Worm (Caenorhabditis elegans) whole organism, L1 larva: ENCODE measurements around the gene ekl-6.

Source experiments
- C04F5.9 ChIP-seq: sonication (generic microtip); optimal IDR thresholded peaks from 2 replicates; lab custom pipeline; 2016; ENCODE audit warnings: missing genetic modification characterization, missing compliant biosample characterization
- C16A3.4 ChIP-seq: fragments of 150-350 bp; optimal IDR thresholded peaks from 2 replicates; lab custom pipeline; 2014; ENCODE audit warnings: missing biosample characterization, missing genetic modification characterization
- F16B12.6 ChIP-seq: fragments of 150-350 bp; optimal IDR thresholded peaks from 2 replicates; lab custom pipeline; 2014; ENCODE audit warnings: missing biosample characterization, missing genetic modification characterization
- Y116A8C.19 ChIP-seq: sonication (generic microtip); optimal IDR thresholded peaks from 2 replicates; lab custom pipeline; 2016; ENCODE audit warnings: missing compliant biosample characterization, missing genetic modification characterization, borderline replicate concordance
- alr-1 ChIP-seq: fragments of 200-800 bp; sonication (Bioruptor generic); optimal IDR thresholded peaks from 2 replicates; lab custom pipeline; 2018; ENCODE audit warnings: borderline replicate concordance, mild to moderate bottlenecking, missing genetic modification characterization, missing compliant biosample characterization
- ama-1 ChIP-seq: fragments of 150-350 bp; optimal IDR thresholded peaks from 2 replicates; lab custom pipeline; 2014
- blmp-1 ChIP-seq: fragments of 150-350 bp; optimal IDR thresholded peaks from 2 replicates; lab custom pipeline; 2014; ENCODE audit warnings: missing biosample characterization, missing genetic modification characterization
- ceh-82 ChIP-seq, 3 experiments: fragments of 150-350 bp in 1 of 3; sonication (generic microtip) in 2 of 3; optimal IDR thresholded peaks; 2 replicates each; lab custom pipeline; 2014 to 2017; ENCODE audit warnings: missing biosample characterization in 3 of 3, missing genetic modification characterization in 3 of 3
- ceh-88 ChIP-seq: fragments of 200-800 bp; sonication (Bioruptor generic); IDR thresholded peaks from 2 replicates; pipeline ENCODE4 v1.3.6; 2022; ENCODE audit warnings: missing genetic modification characterization, missing compliant biosample characterization
- dpl-1 ChIP-seq, 3 experiments: fragments of 150-350 bp in 2 of 3; sonication (generic microtip) in 1 of 3; optimal IDR thresholded peaks; 2 replicates each; lab custom pipeline; 2014 to 2017; ENCODE audit warnings: missing biosample characterization in 3 of 3, missing genetic modification characterization in 3 of 3, missing genetic modification reagents in 3 of 3
- dsc-1 ChIP-seq: sonication (generic microtip); optimal IDR thresholded peaks from 2 replicates; lab custom pipeline; 2016; ENCODE audit warnings: mild to moderate bottlenecking, missing genetic modification characterization, missing compliant biosample characterization
- efl-1 ChIP-seq, 4 experiments: fragments of 150-350 bp; optimal IDR thresholded peaks in 3 of 4; peaks in 1 of 4; 1 replicate in 1 of 4; 2 replicates in 3 of 4; lab custom pipeline; 2014; ENCODE audit warnings: missing biosample characterization in 2 of 4, missing genetic modification characterization in 2 of 4, missing genetic modification reagents in 2 of 4
- egl-27 ChIP-seq, 2 experiments: fragments of 150-350 bp in 1 of 2; sonication (generic microtip); optimal IDR thresholded peaks; 3 replicates each; lab custom pipeline; 2017 to 2018; ENCODE audit warnings: missing biosample characterization in 2 of 2, missing genetic modification characterization in 2 of 2, missing genetic modification reagents in 2 of 2
- fkh-10 ChIP-seq: sonication (generic microtip); optimal IDR thresholded peaks from 2 replicates; lab custom pipeline; 2017; ENCODE audit warnings: missing biosample characterization, missing genetic modification reagents, missing genetic modification characterization
- fkh-4 ChIP-seq: sonication (generic microtip); optimal IDR thresholded peaks from 2 replicates; lab custom pipeline; 2016; ENCODE audit warnings: missing compliant biosample characterization, missing genetic modification characterization, borderline replicate concordance
- fos-1 ChIP-seq: fragments of 150-350 bp; optimal IDR thresholded peaks from 2 replicates; lab custom pipeline; 2014; ENCODE audit warnings: missing biosample characterization, missing genetic modification characterization
- hlh-4 ChIP-seq: sonication (generic microtip); optimal IDR thresholded peaks from 2 replicates; lab custom pipeline; 2016; ENCODE audit warnings: mild to moderate bottlenecking, missing genetic modification characterization, missing compliant biosample characterization
- hpl-2 ChIP-seq: fragments of 150-350 bp; optimal IDR thresholded peaks from 2 replicates; lab custom pipeline; 2014; ENCODE audit warnings: missing biosample characterization, missing genetic modification reagents, missing genetic modification characterization
- irx-1 ChIP-seq: sonication (generic microtip); optimal IDR thresholded peaks from 2 replicates; lab custom pipeline; 2016; ENCODE audit warnings: missing genetic modification characterization, missing compliant biosample characterization
- isw-1 ChIP-seq: fragments of 200-800 bp; sonication (Bioruptor generic); IDR thresholded peaks from 2 replicates; pipeline ENCODE4 v1.3.6; 2022; ENCODE audit warnings: missing genetic modification characterization, missing compliant biosample characterization
- lin-14 ChIP-seq: fragments of 200-800 bp; sonication (Bioruptor generic); optimal IDR thresholded peaks from 2 replicates; lab custom pipeline; 2018; ENCODE audit warnings: mild to moderate bottlenecking, missing genetic modification characterization, moderate library complexity, missing compliant biosample characterization
- lin-35 ChIP-seq, 2 experiments: fragments of 150-350 bp; optimal IDR thresholded peaks; 2 replicates each; lab custom pipeline; 2014; ENCODE audit warnings: missing biosample characterization in 2 of 2, missing genetic modification characterization in 2 of 2, missing genetic modification reagents in 2 of 2
- lin-39 ChIP-seq: fragments of 150-350 bp; optimal IDR thresholded peaks from 2 replicates; lab custom pipeline; 2014; ENCODE audit warnings: missing biosample characterization, missing genetic modification reagents, missing genetic modification characterization
- lsy-2 ChIP-seq, 2 experiments: fragments of 150-350 bp; optimal IDR thresholded peaks; 2 replicates each; lab custom pipeline; 2014; ENCODE audit warnings: missing biosample characterization in 2 of 2, missing genetic modification characterization in 2 of 2
- mab-9 ChIP-seq: fragments of 200-800 bp; sonication (Bioruptor generic); IDR thresholded peaks from 2 replicates; pipeline ENCODE4 v1.3.6; 2022; ENCODE audit warnings: missing genetic modification reagents, missing genetic modification characterization, missing compliant biosample characterization
- mep-1 ChIP-seq: fragments of 150-350 bp; optimal IDR thresholded peaks from 2 replicates; lab custom pipeline; 2014; ENCODE audit warnings: missing biosample characterization, missing genetic modification characterization
- nhr-20 ChIP-seq: sonication (generic microtip); optimal IDR thresholded peaks from 2 replicates; lab custom pipeline; 2016; ENCODE audit warnings: mild to moderate bottlenecking, missing genetic modification characterization, missing compliant biosample characterization
- nhr-237 ChIP-seq: fragments of 150-350 bp; optimal IDR thresholded peaks from 2 replicates; lab custom pipeline; 2014; ENCODE audit warnings: missing biosample characterization, missing genetic modification characterization
- nhr-47 ChIP-seq: sonication (generic microtip); optimal IDR thresholded peaks from 2 replicates; lab custom pipeline; 2016; ENCODE audit warnings: mild to moderate bottlenecking, missing genetic modification characterization, moderate library complexity, missing compliant biosample characterization
- nhr-71 ChIP-seq: sonication (generic microtip); optimal IDR thresholded peaks from 2 replicates; lab custom pipeline; 2016; ENCODE audit warnings: mild to moderate bottlenecking, missing genetic modification characterization, moderate library complexity, missing compliant biosample characterization
- nhr-77 ChIP-seq: fragments of 150-350 bp; optimal IDR thresholded peaks from 2 replicates; lab custom pipeline; 2014; ENCODE audit warnings: missing biosample characterization, missing genetic modification characterization
- nhr-85 ChIP-seq: sonication (generic microtip); peaks from one replicate; lab custom pipeline; 2016; ENCODE audit warnings: missing genetic modification characterization, inconsistent platforms, missing compliant biosample characterization
- nhr-90 ChIP-seq: sonication (generic microtip); optimal IDR thresholded peaks from 2 replicates; lab custom pipeline; 2016; ENCODE audit warnings: mild to moderate bottlenecking, missing genetic modification characterization, missing compliant biosample characterization; ENCODE audit not compliant: poor library complexity
- pag-3 ChIP-seq: sonication (generic microtip); optimal IDR thresholded peaks from 2 replicates; lab custom pipeline; 2017; ENCODE audit warnings: missing genetic modification characterization, mild to moderate bottlenecking, missing compliant biosample characterization, antibody characterized with exemption, borderline replicate concordance; ENCODE audit not compliant: insufficient read depth
- pqm-1 ChIP-seq: sonication (generic microtip); optimal IDR thresholded peaks from 3 replicates; lab custom pipeline; 2017; ENCODE audit warnings: missing biosample characterization, missing genetic modification characterization
- rnt-1 ChIP-seq: sonication (generic microtip); optimal IDR thresholded peaks from 2 replicates; lab custom pipeline; 2016; ENCODE audit warnings: mild to moderate bottlenecking, missing genetic modification characterization, moderate library complexity, missing compliant biosample characterization
- snu-23 ChIP-seq: sonication (generic microtip); optimal IDR thresholded peaks from 2 replicates; lab custom pipeline; 2016; ENCODE audit warnings: missing genetic modification characterization, missing compliant biosample characterization
- sptf-1 ChIP-seq: fragments of 150-350 bp; optimal IDR thresholded peaks from 2 replicates; lab custom pipeline; 2014; ENCODE audit warnings: missing biosample characterization, missing genetic modification characterization
- sup-37 ChIP-seq: fragments of 200-800 bp; sonication (Bioruptor generic); optimal IDR thresholded peaks from 2 replicates; lab custom pipeline; 2018; ENCODE audit warnings: mild to moderate bottlenecking, missing genetic modification characterization, missing compliant biosample characterization
- swsn-7 ChIP-seq: sonication (generic microtip); optimal IDR thresholded peaks from 2 replicates; lab custom pipeline; 2016; ENCODE audit warnings: missing genetic modification characterization, missing compliant biosample characterization
- tbx-2 ChIP-seq: sonication (generic microtip); optimal IDR thresholded peaks from 2 replicates; lab custom pipeline; 2016; ENCODE audit warnings: missing genetic modification characterization, missing compliant biosample characterization
- unc-30 ChIP-seq: sonication (generic microtip); optimal IDR thresholded peaks from 2 replicates; lab custom pipeline; 2017; ENCODE audit warnings: missing biosample characterization, missing genetic modification characterization
- unc-62 ChIP-seq: fragments of 150-350 bp; optimal IDR thresholded peaks from 2 replicates; lab custom pipeline; 2014; ENCODE audit warnings: missing biosample characterization, missing genetic modification reagents, missing genetic modification characterization
- zag-1 ChIP-seq: fragments of 150-350 bp; optimal IDR thresholded peaks from 2 replicates; lab custom pipeline; 2014; ENCODE audit warnings: missing biosample characterization, missing genetic modification characterization
- ztf-11 ChIP-seq, 2 experiments: sonication (generic microtip); optimal IDR thresholded peaks; 2 replicates each; lab custom pipeline; 2016 to 2017; ENCODE audit warnings: missing genetic modification characterization in 2 of 2, missing biosample characterization in 1 of 2, missing compliant biosample characterization in 1 of 2
- ztf-4 ChIP-seq: fragments of 150-350 bp; optimal IDR thresholded peaks from 2 replicates; lab custom pipeline; 2014; ENCODE audit warnings: missing biosample characterization, missing genetic modification characterization

ekl-6 gene

DNA sequence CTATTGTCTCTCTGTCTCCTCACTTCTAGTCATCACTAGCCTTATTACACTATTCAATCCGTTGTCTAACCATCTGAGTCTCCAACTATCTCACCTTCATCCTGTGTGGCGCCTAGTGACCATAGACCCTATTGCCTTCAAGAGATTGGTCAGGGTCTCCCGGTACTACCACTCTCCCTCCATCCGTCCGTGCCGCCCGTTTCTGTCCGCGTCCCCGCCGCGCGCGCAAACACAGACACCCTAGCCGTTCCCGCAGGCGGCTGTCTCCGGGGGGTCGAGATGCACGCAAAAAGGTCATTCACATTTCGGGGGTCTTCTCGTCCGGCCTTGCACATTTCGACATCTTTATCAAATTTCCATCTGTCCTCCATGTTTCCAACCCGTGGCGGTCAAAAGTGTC, 30.3 kb downstream of the ekl-6 start:
- TF ChIP-seq rnt-1 (peak; percentile 33), mab-9 (GFP tag; lab: Robert Waterston, UW) (no peak), efl-1 (optimal IDR thresholded peaks at IDR 0.05; lab: Kevin White, UChicago) (peak in 1 of 2 experiments; percentile 6), efl-1 (GFP tag; optimal IDR thresholded peaks at IDR 0.05 in 1 of 2; lab: Kevin White, UChicago) (peak in 1 of 2 experiments; percentile 83), C16A3.4 (tag; lab: Kevin White, UChicago) (no peak), nhr-20 (tag; lab: Kevin White, UChicago) (peak; percentile 23), fkh-10 (GFP tag; lab: Kevin White, UChicago) (no peak), dpl-1 (GFP tag; optimal IDR thresholded peaks at IDR 0.05; lab: Kevin White, UChicago) (peak in 1 of 3 experiments; percentile 11), mep-1 (tag; lab: Kevin White, UChicago) (peak; percentile 22), sup-37 (GFP tag; lab: Kevin White, UChicago) (no peak), nhr-71 (peak; percentile 36), swsn-7 (tag; lab: Kevin White, UChicago) (peak; percentile 21), nhr-77 (no peak), nhr-85 (tag; lab: Kevin White, UChicago) (peak; percentile 80), ztf-11 (tag; optimal IDR thresholded peaks at IDR 0.05; lab: Kevin White, UChicago) (peak in 1 of 2 experiments; percentile 62), nhr-47 (tag; lab: Kevin White, UChicago) (peak; percentile 21), C04F5.9 (tag; lab: Kevin White, UChicago) (no peak), dsc-1 (tag; lab: Kevin White, UChicago) (peak; percentile 32), ztf-4 (tag; lab: Kevin White, UChicago) (no peak), nhr-90 (tag; lab: Kevin White, UChicago) (peak; percentile 37), snu-23 (GFP tag; lab: Kevin White, UChicago) (peak; percentile 56), blmp-1 (peak; percentile 43), lin-14 (GFP tag; lab: Kevin White, UChicago) (peak; percentile 60), Y116A8C.19 (tag; lab: Kevin White, UChicago) (no peak), nhr-237 (tag; lab: Kevin White, UChicago) (no peak)

DNA sequence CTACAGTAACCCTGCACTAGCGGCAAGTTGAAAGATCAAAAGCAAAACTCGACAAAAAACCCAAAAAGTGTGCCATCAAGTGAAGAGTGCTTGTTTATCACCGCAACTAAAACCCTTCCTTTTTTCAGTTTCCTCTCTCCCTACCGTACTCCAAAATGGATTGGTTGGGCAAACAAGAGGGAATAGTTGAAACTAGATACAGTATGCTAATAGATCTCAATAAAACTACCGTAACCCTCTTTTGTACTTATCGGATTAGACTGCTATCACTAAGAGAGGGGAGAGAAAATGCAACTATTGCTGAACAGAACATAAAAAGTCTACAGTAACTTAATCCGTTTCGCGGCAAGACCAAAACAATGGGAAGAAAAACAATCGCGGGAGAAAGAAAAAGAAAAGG, 31.2 kb downstream of the ekl-6 start:
- no peak for TF ChIP-seq efl-1 (optimal IDR thresholded peaks at IDR 0.05; lab: Kevin White, UChicago)
- TF ChIP-seq efl-1 (GFP tag; optimal IDR thresholded peaks at IDR 0.05 in 1 of 2; lab: Kevin White, UChicago): no peak
- TF ChIP-seq irx-1: no peak
- peak in 1 of 2 experiments; percentile 49 for TF ChIP-seq lsy-2 (tag; optimal IDR thresholded peaks at IDR 0.05; lab: Kevin White, UChicago)
- no peak for TF ChIP-seq pag-3 (tag; lab: Kevin White, UChicago)
- peak in 1 of 2 experiments; percentile 6 for TF ChIP-seq lin-35 (GFP tag; optimal IDR thresholded peaks at IDR 0.05; lab: Kevin White, UChicago)
- no peak for TF ChIP-seq hlh-4 (tag; lab: Kevin White, UChicago)
- no peak for TF ChIP-seq tbx-2 (tag; lab: Kevin White, UChicago)
- TF ChIP-seq nhr-237 (tag; lab: Kevin White, UChicago): no peak
- TF ChIP-seq blmp-1: peak; percentile 8

DNA sequence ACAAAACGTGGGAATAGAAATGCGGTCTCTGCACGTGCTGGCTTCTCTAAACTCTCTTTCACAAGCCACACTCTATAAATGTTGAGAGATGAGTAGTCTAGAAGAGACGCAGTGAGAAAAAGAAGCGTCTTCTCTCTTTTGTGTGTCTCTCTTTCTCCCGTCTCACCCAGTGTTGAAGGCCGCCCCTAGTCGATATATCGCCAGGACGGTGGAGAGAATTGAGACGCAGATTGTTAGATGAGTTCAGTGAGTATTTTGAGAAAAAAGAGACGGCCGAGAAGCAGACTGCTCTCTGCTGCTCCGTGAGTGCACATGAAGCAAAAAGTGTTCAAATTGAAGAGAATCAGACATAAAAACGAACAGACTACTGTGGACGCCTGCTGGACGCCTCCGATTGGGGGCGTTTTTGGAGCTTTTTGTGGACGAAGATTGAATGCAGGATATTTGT, 32.3 kb downstream of the ekl-6 start:
- TF ChIP-seq irx-1 (peak; percentile 79), pqm-1 (tag; lab: Kevin White, UChicago) (no peak), isw-1 (peak; percentile 75), ceh-88 (no peak; the same call in 1 of the 2 replicates), ztf-11 (tag; optimal IDR thresholded peaks at IDR 0.05; lab: Kevin White, UChicago) (peak in 1 of 2 experiments; percentile 54), lin-35 (GFP tag; optimal IDR thresholded peaks at IDR 0.05; lab: Kevin White, UChicago) (peak; percentile 80), zag-1 (peak; percentile 28), dsc-1 (tag; lab: Kevin White, UChicago) (peak; percentile 92), swsn-7 (tag; lab: Kevin White, UChicago) (peak; percentile 93), lin-39 (peak; percentile 71), fkh-10 (GFP tag; lab: Kevin White, UChicago) (peak; percentile 64), ceh-82 (tag; optimal IDR thresholded peaks at IDR 0.05; lab: Kevin White, UChicago) (peak; percentile 80 to 88 (median 82)), egl-27 (tag; optimal IDR thresholded peaks at IDR 0.05; lab: Kevin White, UChicago) (peak; percentile 65 to 85), ama-1 (lab: Kevin White, UChicago) (peak; percentile 53), sptf-1 (tag; lab: Kevin White, UChicago) (no peak), nhr-20 (tag; lab: Kevin White, UChicago) (peak; percentile 92), alr-1 (tag; lab: Kevin White, UChicago) (no peak), fos-1 (tag; lab: Kevin White, UChicago) (peak; percentile 85), unc-30 (no peak), hpl-2 (no peak), fkh-4 (tag; lab: Kevin White, UChicago) (peak; percentile 52), F16B12.6 (tag; lab: Kevin White, UChicago) (peak; percentile 65), rnt-1 (peak; percentile 91), snu-23 (GFP tag; lab: Kevin White, UChicago) (peak; percentile 95), blmp-1 (peak; percentile 66), unc-62 (GFP tag; lab: Kevin White, UChicago) (no peak), sup-37 (GFP tag; lab: Kevin White, UChicago) (no peak)
